Worm (Caenorhabditis elegans) whole organism, L4 larva: Measurements from ENCODE around the gene sre-50.
A peak's percentile ranks its signal among the peaks of the same experiment; 100 is the strongest.

Source experiments
- D1046.2 ChIP-seq: fragments of 200-800 bp; sonication (Bioruptor generic); IDR thresholded peaks from 2 replicates; pipeline ENCODE4 v1.3.6; 2022; ENCODE audit warnings: missing genetic modification characterization, missing compliant biosample characterization
- F37D6.2 ChIP-seq: sonication (generic microtip); optimal IDR thresholded peaks from 2 replicates; lab custom pipeline; 2016; ENCODE audit warnings: mild to moderate bottlenecking, missing genetic modification characterization, missing compliant biosample characterization
- F49E8.2 ChIP-seq: sonication (generic microtip); optimal IDR thresholded peaks from 2 replicates; lab custom pipeline; 2016; ENCODE audit warnings: missing compliant biosample characterization, mild to moderate bottlenecking, missing genetic modification characterization, borderline replicate concordance
- R02D3.7 ChIP-seq: fragments of 150-350 bp; sonication (generic microtip); optimal IDR thresholded peaks from 3 replicates; lab custom pipeline; 2014; ENCODE audit warnings: missing biosample characterization, missing genetic modification characterization
- Y48G9A.11 ChIP-seq: fragments of 200-800 bp; sonication (Bioruptor generic); IDR thresholded peaks from 2 replicates; pipeline ENCODE4 v1.3.6; 2022; ENCODE audit warnings: missing genetic modification reagents, missing genetic modification characterization, missing compliant biosample characterization
- aha-1 ChIP-seq: fragments of 150-350 bp; peaks from one replicate; lab custom pipeline; 2014; ENCODE audit warnings: missing biosample characterization, missing genetic modification characterization
- aly-2 ChIP-seq: sonication (generic microtip); optimal IDR thresholded peaks from 2 replicates; lab custom pipeline; 2018; ENCODE audit warnings: missing biosample characterization, missing genetic modification characterization
- ama-1 ChIP-seq: fragments of 150-350 bp; optimal IDR thresholded peaks from 2 replicates; lab custom pipeline; 2014; ENCODE audit warnings: inconsistent platforms, mixed read lengths
- arid-1 ChIP-seq: fragments of 200-800 bp; sonication (Bioruptor generic); conservative IDR thresholded peaks from 2 replicates; pipeline ENCODE4 v1.3.6; 2022; ENCODE audit warnings: missing genetic modification reagents, missing genetic modification characterization, missing compliant biosample characterization
- attf-4 ChIP-seq: sonication (generic microtip); optimal IDR thresholded peaks from 3 replicates; lab custom pipeline; 2017; ENCODE audit warnings: missing biosample characterization, missing genetic modification characterization
- ceh-20 ChIP-seq: fragments of 200-800 bp; sonication (Bioruptor generic); IDR thresholded peaks from 2 replicates; pipeline ENCODE4 v1.3.6; 2022; ENCODE audit warnings: missing genetic modification reagents, missing genetic modification characterization, missing compliant biosample characterization
- ceh-28 ChIP-seq: fragments of 150-350 bp; optimal IDR thresholded peaks from 2 replicates; lab custom pipeline; 2014; ENCODE audit warnings: missing biosample characterization, missing genetic modification reagents, missing genetic modification characterization
- ceh-62 ChIP-seq: sonication (generic microtip); optimal IDR thresholded peaks from 2 replicates; lab custom pipeline; 2017; ENCODE audit warnings: missing biosample characterization, missing genetic modification characterization
- cey-2 ChIP-seq: sonication (generic microtip); optimal IDR thresholded peaks from 3 replicates; lab custom pipeline; 2017; ENCODE audit warnings: missing genetic modification characterization, mild to moderate bottlenecking, missing compliant biosample characterization, antibody characterized with exemption, borderline replicate concordance; ENCODE audit not compliant: insufficient read depth
- daf-19 ChIP-seq: fragments of 200-800 bp; sonication (Bioruptor generic); conservative IDR thresholded peaks from 2 replicates; pipeline ENCODE4 v1.3.6; 2022; ENCODE audit warnings: missing genetic modification characterization, missing compliant biosample characterization
- dmd-8 ChIP-seq: fragments of 200-800 bp; sonication (Bioruptor generic); IDR thresholded peaks from 2 replicates; pipeline ENCODE4 v1.3.6; 2022; ENCODE audit warnings: missing genetic modification characterization, missing compliant biosample characterization
- egl-43 ChIP-seq: fragments of 200-800 bp; sonication (Bioruptor generic); IDR thresholded peaks from 2 replicates; pipeline ENCODE4 v1.3.6; 2022; ENCODE audit warnings: missing genetic modification reagents, missing genetic modification characterization, missing compliant biosample characterization
- fkh-10 ChIP-seq: fragments of 150-350 bp; optimal IDR thresholded peaks from 2 replicates; lab custom pipeline; 2014; ENCODE audit warnings: missing biosample characterization, missing genetic modification reagents, missing genetic modification characterization
- lim-7 ChIP-seq: fragments of 200-800 bp; sonication (Bioruptor generic); IDR thresholded peaks from 2 replicates; pipeline ENCODE4 v1.3.6; 2022; ENCODE audit warnings: missing genetic modification characterization, missing compliant biosample characterization
- lin-15B ChIP-seq: fragments of 150-350 bp; sonication (generic microtip); optimal IDR thresholded peaks from 3 replicates; lab custom pipeline; 2014; ENCODE audit warnings: missing biosample characterization, missing genetic modification characterization
- lin-29 ChIP-seq: fragments of 200-800 bp; sonication (Bioruptor generic); IDR thresholded peaks from 2 replicates; pipeline ENCODE4 v1.3.6; 2022; ENCODE audit warnings: missing genetic modification reagents, missing genetic modification characterization, missing compliant biosample characterization
- lin-38 ChIP-seq: fragments of 200-800 bp; sonication (Bioruptor generic); IDR thresholded peaks from 2 replicates; pipeline ENCODE4 v1.3.6; 2022; ENCODE audit warnings: missing genetic modification reagents, missing genetic modification characterization, missing compliant biosample characterization
- mdt-29 ChIP-seq: fragments of 200-800 bp; sonication (Bioruptor generic); IDR thresholded peaks from 2 replicates; pipeline ENCODE4 v1.3.6; 2022; ENCODE audit warnings: missing genetic modification reagents, missing genetic modification characterization, missing compliant biosample characterization
- mep-1 ChIP-seq: fragments of 150-350 bp; sonication (generic microtip); optimal IDR thresholded peaks from 3 replicates; lab custom pipeline; 2014; ENCODE audit warnings: missing biosample characterization, missing genetic modification characterization
- mes-2 ChIP-seq: sonication (generic microtip); optimal IDR thresholded peaks from 2 replicates; lab custom pipeline; 2016; ENCODE audit warnings: missing genotype, mild to moderate bottlenecking, missing genetic modification characterization, missing compliant biosample characterization; ENCODE audit not compliant: poor library complexity, severe bottlenecking
- nhr-10 ChIP-seq: fragments of 150-350 bp; optimal IDR thresholded peaks from 2 replicates; lab custom pipeline; 2014; ENCODE audit warnings: missing biosample characterization, missing genetic modification characterization
- nhr-11 ChIP-seq: fragments of 150-350 bp; optimal IDR thresholded peaks from 2 replicates; lab custom pipeline; 2014; ENCODE audit warnings: missing biosample characterization, missing genetic modification characterization
- nhr-25 ChIP-seq: sonication (generic microtip); optimal IDR thresholded peaks from 2 replicates; lab custom pipeline; 2017; ENCODE audit warnings: missing genetic modification characterization, mild to moderate bottlenecking, missing compliant biosample characterization, antibody characterized with exemption, moderate library complexity, borderline replicate concordance; ENCODE audit not compliant: insufficient read depth
- nhr-41 ChIP-seq: fragments of 200-800 bp; sonication (Bioruptor generic); IDR thresholded peaks from 2 replicates; pipeline ENCODE4 v1.3.6; 2022; ENCODE audit warnings: missing genetic modification reagents, missing genetic modification characterization, missing compliant biosample characterization
- nhr-42 ChIP-seq: fragments of 200-800 bp; sonication (Bioruptor generic); IDR thresholded peaks from 2 replicates; pipeline ENCODE4 v1.3.6; 2022; ENCODE audit warnings: missing genetic modification characterization, missing compliant biosample characterization
- pha-4 ChIP-seq, 2 experiments: fragments of 150-350 bp in 1 of 2; fragments of 200-800 bp in 1 of 2; sonication (Bioruptor generic) in 1 of 2; IDR thresholded peaks in 1 of 2; optimal IDR thresholded peaks in 1 of 2; 2 replicates each; pipeline versions ENCODE4 v1.3.6 to Lab custom; 2014 to 2022; ENCODE audit warnings: missing genetic modification characterization in 2 of 2, missing genetic modification reagents in 2 of 2, missing biosample characterization in 1 of 2, missing compliant biosample characterization in 1 of 2
- php-3 ChIP-seq: fragments of 200-800 bp; sonication (Bioruptor generic); IDR thresholded peaks from 2 replicates; pipeline ENCODE4 v1.3.6; 2022; ENCODE audit warnings: missing genetic modification reagents, missing genetic modification characterization, missing compliant biosample characterization
- set-16 ChIP-seq: fragments of 200-800 bp; sonication (Bioruptor generic); IDR thresholded peaks from 2 replicates; pipeline ENCODE4 v1.3.6; 2022; ENCODE audit warnings: missing genetic modification reagents, missing genetic modification characterization, missing compliant biosample characterization
- skn-1 ChIP-seq: fragments of 150-350 bp; optimal IDR thresholded peaks from 2 replicates; lab custom pipeline; 2014; ENCODE audit warnings: missing biosample characterization, missing genetic modification characterization
- spr-1 ChIP-seq: sonication (generic microtip); optimal IDR thresholded peaks from 2 replicates; lab custom pipeline; 2016; ENCODE audit warnings: mild to moderate bottlenecking, missing genetic modification characterization, missing compliant biosample characterization
- spr-3 ChIP-seq: fragments of 200-800 bp; sonication (Bioruptor generic); optimal IDR thresholded peaks from 2 replicates; lab custom pipeline; 2018; ENCODE audit warnings: mild to moderate bottlenecking, missing genetic modification characterization, missing compliant biosample characterization
- tag-97 ChIP-seq: fragments of 200-800 bp; sonication (Bioruptor generic); IDR thresholded peaks from 2 replicates; pipeline ENCODE4 v1.3.6; 2022; ENCODE audit warnings: missing genetic modification characterization, missing compliant biosample characterization
- zag-1 ChIP-seq: fragments of 150-350 bp; optimal IDR thresholded peaks from 2 replicates; lab custom pipeline; 2014; ENCODE audit warnings: missing biosample characterization, missing genetic modification characterization
- zfp-2 ChIP-seq: sonication (generic microtip); optimal IDR thresholded peaks from 2 replicates; lab custom pipeline; 2016; ENCODE audit warnings: mild to moderate bottlenecking, missing genetic modification characterization, missing compliant biosample characterization
- zip-2 ChIP-seq: fragments of 150-350 bp; optimal IDR thresholded peaks from 2 replicates; lab custom pipeline; 2014; ENCODE audit warnings: missing biosample characterization, missing genetic modification characterization

The sre-50 gene

DNA sequence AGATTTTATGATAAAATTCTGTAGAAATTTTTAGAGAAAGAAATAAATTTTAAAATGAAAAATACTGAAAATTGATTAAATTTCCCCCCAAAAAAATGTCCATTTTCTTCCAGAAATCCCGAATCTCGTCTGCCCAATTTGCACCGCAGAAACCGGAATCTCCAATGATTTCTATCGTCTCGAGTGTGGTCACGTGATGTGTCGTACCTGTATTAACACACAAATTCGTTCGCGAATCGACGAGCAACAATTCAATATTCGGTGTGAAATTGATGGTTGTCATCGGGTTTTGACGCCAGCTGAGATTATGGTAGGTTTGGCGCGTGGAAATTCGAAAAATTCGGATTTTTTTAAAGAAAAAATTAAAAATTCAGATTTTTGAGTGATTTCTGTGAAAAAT, 6.7 kb upstream of the sre-50 start:
- TF ChIP-seq ceh-62 (no peak), F37D6.2 (tag; lab: Kevin White, UChicago) (no peak), egl-43 (GFP tag; lab: Robert Waterston, UW) (no peak), fkh-10 (GFP tag; lab: Kevin White, UChicago) (no peak), tag-97 (GFP tag; lab: Robert Waterston, UW) (no peak), aha-1 (no peak), zag-1 (tag; lab: Kevin White, UChicago) (no peak), ama-1 (no peak), lin-29 (GFP tag; lab: Robert Waterston, UW) (no peak), zfp-2 (tag; lab: Kevin White, UChicago) (no peak), arid-1 (GFP tag; lab: Robert Waterston, UW) (no peak), mdt-29 (GFP tag; lab: Robert Waterston, UW) (no peak), skn-1 (no peak), php-3 (GFP tag; lab: Robert Waterston, UW) (no peak), attf-4 (tag; lab: Kevin White, UChicago) (no peak), lin-15B (tag; lab: Kevin White, UChicago) (no peak), nhr-25 (tag; lab: Kevin White, UChicago) (no peak), dmd-8 (no peak)

DNA sequence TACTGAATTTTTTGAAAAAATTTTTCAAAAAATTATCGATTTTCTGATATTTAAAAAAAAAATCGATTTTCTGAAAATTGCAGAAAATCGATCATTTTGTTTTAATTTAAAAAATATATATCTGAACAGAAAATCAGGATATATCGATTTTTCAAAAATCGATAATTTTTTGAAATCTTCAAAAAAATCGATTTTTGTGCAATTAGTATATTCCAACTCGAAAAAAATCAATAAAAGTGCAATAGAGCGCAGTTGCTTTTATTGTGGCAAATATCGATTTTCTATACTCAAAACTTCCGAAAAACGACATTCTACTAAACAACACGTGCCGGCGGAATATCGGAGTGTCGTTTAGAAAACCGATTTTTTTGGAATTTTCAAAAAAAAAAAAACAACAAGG, 2.6 kb upstream of the sre-50 start:
- no peak for TF ChIP-seq ama-1
- TF ChIP-seq lin-38 (GFP tag; lab: Robert Waterston, UW): peak; percentile 58
- TF ChIP-seq mep-1 (tag; lab: Kevin White, UChicago): no peak
- TF ChIP-seq ceh-28 (tag; lab: Kevin White, UChicago): peak; percentile 88
- TF ChIP-seq nhr-10: no peak
- TF ChIP-seq set-16 (GFP tag; lab: Robert Waterston, UW): no peak
- TF ChIP-seq daf-19 (GFP tag; lab: Robert Waterston, UW): no peak
- no peak for TF ChIP-seq nhr-41 (GFP tag; lab: Robert Waterston, UW)
- no peak for TF ChIP-seq R02D3.7 (tag; lab: Kevin White, UChicago)
- no peak for TF ChIP-seq lin-29 (GFP tag; lab: Robert Waterston, UW)
- no peak for TF ChIP-seq lim-7 (GFP tag; lab: Robert Waterston, UW)
- TF ChIP-seq Y48G9A.11 (GFP tag; lab: Robert Waterston, UW): 0 out of 2 replicates have a peak, but pooled peaks have one; percentile 37
- TF ChIP-seq zip-2 (tag; lab: Kevin White, UChicago): no peak
- TF ChIP-seq, all 104 proteins: peak for 3

DNA sequence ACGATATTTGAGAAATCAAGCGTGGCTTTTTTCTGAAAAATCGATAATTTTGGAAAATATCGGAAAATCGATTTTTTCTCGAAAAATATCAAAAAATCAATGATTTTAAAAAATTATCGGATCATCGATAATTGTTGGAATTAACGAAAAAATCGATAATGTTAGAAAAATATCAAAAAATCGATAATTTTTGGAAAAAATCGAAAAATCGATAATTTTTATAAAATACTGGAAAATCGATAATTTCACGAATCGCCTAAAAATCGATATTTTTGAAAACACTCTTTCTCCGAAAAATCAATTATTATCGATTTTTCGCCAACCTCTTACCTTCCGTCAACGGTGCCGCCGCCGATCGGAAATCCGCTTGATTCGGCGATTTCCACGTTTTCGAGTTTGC, 2.1 kb upstream of the sre-50 start:
- TF ChIP-seq aha-1: peak; percentile 42
- peak; percentile 96 for TF ChIP-seq ceh-28 (tag; lab: Kevin White, UChicago)
- no peak for TF ChIP-seq dmd-8

DNA sequence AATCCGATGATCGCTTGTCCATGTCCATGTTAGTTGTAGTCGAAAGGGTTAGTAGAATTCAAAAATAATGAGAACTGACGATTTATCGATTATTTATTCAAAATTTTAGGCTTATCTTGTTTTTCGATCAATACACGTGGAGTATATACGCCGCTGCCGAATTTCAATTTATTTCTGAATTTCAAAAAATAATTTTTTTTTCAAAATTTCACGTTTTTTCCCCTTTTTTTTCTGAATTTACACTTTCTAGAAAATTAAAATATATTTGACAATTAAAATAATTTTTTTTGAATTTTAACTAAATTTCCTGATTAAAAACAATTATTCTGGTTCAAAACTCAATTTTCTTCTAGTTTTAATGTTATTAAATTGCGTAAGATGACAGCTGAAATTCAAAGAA, 971 bp upstream of the sre-50 start, which contains the start of gene C50E10.1:
TSS of gene C50E10.1 (minus strand) at position 101 of the 400 bp plus-strand sequence.
- TF ChIP-seq pha-4 (GFP tag; IDR thresholded peaks at IDR 0.05; lab: Robert Waterston, UW) (no peak), pha-4 (tag; optimal IDR thresholded peaks at IDR 0.05; lab: Kevin White, UChicago) (no peak), ceh-20 (GFP tag; lab: Robert Waterston, UW) (no peak), F49E8.2 (tag; lab: Kevin White, UChicago) (no peak), cey-2 (tag; lab: Kevin White, UChicago) (no peak), nhr-42 (GFP tag; lab: Robert Waterston, UW) (no peak), spr-3 (GFP tag; lab: Kevin White, UChicago) (no peak), ceh-28 (tag; lab: Kevin White, UChicago) (no peak), D1046.2 (no peak), skn-1 (no peak), tag-97 (GFP tag; lab: Robert Waterston, UW) (no peak), ama-1 (no peak), spr-1 (tag; lab: Kevin White, UChicago) (no peak), mes-2 (no peak), aly-2 (no peak), lin-38 (GFP tag; lab: Robert Waterston, UW) (no peak), nhr-11 (no peak), mdt-29 (GFP tag; lab: Robert Waterston, UW) (no peak)
